Worm (Caenorhabditis elegans): ENCODE measurements around the gene srh-113.

srh-113 gene

ce11 chrV:17211989-17212731 is 683 bp upstream of the srh-113 start, which contains the start of gene srh-236:
srh-236 (minus strand) TSS chrV:17212039.
- TF ChIP-seq nhr-237 (tag; optimal IDR thresholded peaks at IDR 0.05) = no peak
- TF ChIP-seq elt-3 (tag; optimal IDR thresholded peaks at IDR 0.05) = no peak
- no peak for TF ChIP-seq zip-8 (tag; optimal IDR thresholded peaks at IDR 0.05)
- TF ChIP-seq elt-1 (tag; optimal IDR thresholded peaks at IDR 0.05; ENCODE audit: borderline replicate concordance, insufficient read depth) = no peak
- no peak for TF ChIP-seq unc-62 (GFP tag; optimal IDR thresholded peaks at IDR 0.05)
- no peak for TF ChIP-seq lin-13 (tag; optimal IDR thresholded peaks at IDR 0.05)
- TF ChIP-seq sem-2 (GFP tag; optimal IDR thresholded peaks at IDR 0.05) = no peak
- TF ChIP-seq ceh-43 (GFP tag; optimal IDR thresholded peaks at IDR 0.05) = no peak
- no peak for TF ChIP-seq ztf-11 (tag; optimal IDR thresholded peaks at IDR 0.05)
- no peak for TF ChIP-seq pha-4 (tag; optimal IDR thresholded peaks at IDR 0.05)
- TF ChIP-seq ham-2 (GFP tag; optimal IDR thresholded peaks at IDR 0.05) = no peak
- TF ChIP-seq unc-39 (tag; optimal IDR thresholded peaks at IDR 0.05) = no peak
- TF ChIP-seq nhr-2 (tag; optimal IDR thresholded peaks at IDR 0.05) = no peak

ce11 chrV:17215602-17216001 is 2.8 kb downstream of the srh-113 start:
- TF ChIP-seq elt-3 (tag; optimal IDR thresholded peaks at IDR 0.05) (no peak), lin-32 (GFP tag; optimal IDR thresholded peaks at IDR 0.05) (no peak), nhr-76 (tag; optimal IDR thresholded peaks at IDR 0.05) (no peak), unc-39 (tag; optimal IDR thresholded peaks at IDR 0.05) (no peak), mep-1 (tag; optimal IDR thresholded peaks at IDR 0.05) (no peak), snpc-4 (tag; optimal IDR thresholded peaks at IDR 0.05) (no peak), tbx-8 (GFP tag; optimal IDR thresholded peaks at IDR 0.05) (no peak), ces-1 (GFP tag; optimal IDR thresholded peaks at IDR 0.05) (no peak), unc-120 (tag; optimal IDR thresholded peaks at IDR 0.05; ENCODE audit: poor library complexity, severe bottlenecking) (no peak), sem-2 (GFP tag; optimal IDR thresholded peaks at IDR 0.05) (no peak), hlh-1 (tag; optimal IDR thresholded peaks at IDR 0.05) (no peak), nhr-2 (tag; optimal IDR thresholded peaks at IDR 0.05) (no peak), nhr-28 (tag; optimal IDR thresholded peaks at IDR 0.05) (no peak), pha-4 (tag; optimal IDR thresholded peaks at IDR 0.05) (no peak), zip-8 (tag; optimal IDR thresholded peaks at IDR 0.05) (no peak), unc-62 (GFP tag; optimal IDR thresholded peaks at IDR 0.05) (no peak), ceh-43 (GFP tag; optimal IDR thresholded peaks at IDR 0.05) (no peak), lsy-2 (tag; optimal IDR thresholded peaks at IDR 0.05) (no peak), ztf-11 (tag; optimal IDR thresholded peaks at IDR 0.05) (no peak)

ce11 chrV:17217690-17218089 is 4.8 kb downstream of the srh-113 start, which contains the start of gene srbc-62:
srbc-62 (plus strand) TSS chrV:17217990.
- TF ChIP-seq ceh-43 (GFP tag; optimal IDR thresholded peaks at IDR 0.05) (no peak), nhr-2 (tag; optimal IDR thresholded peaks at IDR 0.05) (no peak), zip-8 (tag; optimal IDR thresholded peaks at IDR 0.05) (no peak), mab-5 (tag; optimal IDR thresholded peaks at IDR 0.05) (no peak), tbx-8 (GFP tag; optimal IDR thresholded peaks at IDR 0.05) (no peak), lin-32 (GFP tag; optimal IDR thresholded peaks at IDR 0.05) (no peak), hlh-1 (tag; optimal IDR thresholded peaks at IDR 0.05) (no peak), bed-3 (GFP tag; optimal IDR thresholded peaks at IDR 0.05) (no peak), nhr-12 (tag; optimal IDR thresholded peaks at IDR 0.05) (no peak), ces-1 (GFP tag; optimal IDR thresholded peaks at IDR 0.05) (no peak), cnd-1 (tag; optimal IDR thresholded peaks at IDR 0.05) (no peak), lsy-2 (tag; optimal IDR thresholded peaks at IDR 0.05) (no peak), sptf-1 (tag; optimal IDR thresholded peaks at IDR 0.05) (no peak), ceh-39 (tag; optimal IDR thresholded peaks at IDR 0.05) (no peak), mls-2 (tag; optimal IDR thresholded peaks at IDR 0.05) (no peak), elt-1 (tag; optimal IDR thresholded peaks at IDR 0.05; ENCODE audit: borderline replicate concordance, insufficient read depth) (no peak)

ce11 chrV:17220345-17220744 is 7.5 kb downstream of the srh-113 start, which contains the start of gene srh-109:
srh-109 (minus strand) TSS chrV:17220445.
- no peak for TF ChIP-seq lin-13 (tag; optimal IDR thresholded peaks at IDR 0.05)
- peak; percentile 58 for TF ChIP-seq zip-8 (tag; optimal IDR thresholded peaks at IDR 0.05)

ce11 chrV:17223305-17223704 is 10.5 kb downstream of the srh-113 start, which contains the start of gene srh-252:
srh-252 (minus strand) TSS chrV:17223405.
- TF ChIP-seq flh-1 (GFP tag; optimal IDR thresholded peaks at IDR 0.05) = no peak
- no peak for TF ChIP-seq blmp-1 (tag; optimal IDR thresholded peaks at IDR 0.05)
- no peak for TF ChIP-seq ces-1 (GFP tag; optimal IDR thresholded peaks at IDR 0.05)
- TF ChIP-seq pha-4 (tag; optimal IDR thresholded peaks at IDR 0.05) = no peak
- TF ChIP-seq sem-2 (GFP tag; optimal IDR thresholded peaks at IDR 0.05) = no peak
- TF ChIP-seq ham-2 (GFP tag; optimal IDR thresholded peaks at IDR 0.05) = no peak
- no peak for TF ChIP-seq mab-5 (tag; optimal IDR thresholded peaks at IDR 0.05)
- TF ChIP-seq elt-1 (tag; optimal IDR thresholded peaks at IDR 0.05; ENCODE audit: borderline replicate concordance, insufficient read depth) = no peak
- TF ChIP-seq bed-3 (GFP tag; optimal IDR thresholded peaks at IDR 0.05) = no peak
- no peak for TF ChIP-seq elt-3 (tag; optimal IDR thresholded peaks at IDR 0.05)
- no peak for TF ChIP-seq mls-2 (tag; optimal IDR thresholded peaks at IDR 0.05)
- no peak for TF ChIP-seq drap-1 (GFP tag; optimal IDR thresholded peaks at IDR 0.05)
- no peak for TF ChIP-seq mep-1 (tag; optimal IDR thresholded peaks at IDR 0.05)
- no peak for TF ChIP-seq nhr-12 (tag; optimal IDR thresholded peaks at IDR 0.05)
- no peak for TF ChIP-seq ceh-83 (GFP tag; optimal IDR thresholded peaks at IDR 0.05)
- no peak for TF ChIP-seq M03D4.4 (tag; optimal IDR thresholded peaks at IDR 0.05)
- no peak for TF ChIP-seq lin-32 (GFP tag; optimal IDR thresholded peaks at IDR 0.05)
- no peak for TF ChIP-seq hlh-1 (tag; optimal IDR thresholded peaks at IDR 0.05)
- TF ChIP-seq cnd-1 (tag; optimal IDR thresholded peaks at IDR 0.05) = no peak

Data from whole organism, mixed stage, embryonic.